Worm (Caenorhabditis elegans): ENCODE results near the gene C16C8.20.
A peak's percentile ranks its signal among the peaks of the same experiment; 100 is the strongest.
"Not testable (repeated sequence)": the region's sequence is repeated elsewhere in the genome, so short reads cannot be mapped to it uniquely, and the experiment has no call there.

C16C8.20 gene

DNA sequence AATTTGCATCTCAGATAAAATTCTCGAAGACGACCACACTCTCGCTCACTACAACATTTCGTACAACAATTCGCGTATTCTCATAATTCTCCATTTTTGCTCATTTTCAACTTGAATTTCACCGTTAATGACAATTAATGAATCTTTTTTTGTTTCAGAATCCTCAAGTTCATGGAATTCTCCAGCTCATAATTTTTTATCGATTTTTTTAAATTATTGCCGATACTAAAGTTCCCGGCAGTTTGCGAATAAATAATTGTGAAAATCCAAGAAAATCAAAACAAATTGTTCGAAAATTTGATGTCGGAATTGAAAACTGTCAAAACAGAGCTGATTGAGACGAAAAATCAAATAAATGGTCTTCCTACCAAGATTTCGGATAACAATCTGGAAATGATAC lies 1.2 kb downstream of the C16C8.20 start, which contains the start of gene C16C8.21:
Gene C16C8.21 (plus strand): TSS at position 301 of the 400 bp plus-strand sequence.
- TF ChIP-seq unc-62 (GFP tag; optimal IDR thresholded peaks at IDR 0.05) (no peak), ceh-58 (GFP tag; IDR thresholded peaks at IDR 0.05) (no peak), Y67H2A.10 (GFP tag; conservative IDR thresholded peaks at IDR 0.05) (no peak)

DNA sequence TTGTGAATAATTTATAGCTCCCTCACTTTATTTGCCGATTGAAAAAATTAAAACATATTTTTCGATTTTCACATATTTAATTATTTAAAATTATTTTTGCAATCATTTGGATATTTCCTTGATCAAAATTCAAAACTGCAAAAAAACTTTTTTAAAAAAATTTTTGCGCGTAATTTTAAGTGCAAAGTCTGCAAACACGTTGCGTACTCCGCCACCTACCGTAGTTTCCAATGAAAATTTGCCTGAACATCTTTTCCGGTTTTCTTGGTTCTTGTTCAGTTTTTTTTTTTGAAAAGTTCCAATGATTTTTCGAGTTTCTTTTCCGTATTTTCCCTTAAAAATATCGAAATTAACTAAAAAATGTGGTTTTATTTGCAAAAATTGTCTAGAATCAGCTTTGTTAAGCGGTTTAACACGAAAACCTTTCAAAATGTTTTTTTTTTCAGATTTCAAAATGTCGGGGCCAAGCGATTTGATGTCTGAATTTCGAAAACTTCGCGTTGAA lies 2.1 kb downstream of the C16C8.20 start, which contains the start of gene C16C8.25:
Gene C16C8.25 (plus strand): TSS at position 455 of the 505 bp plus-strand sequence.
- TF ChIP-seq mes-4 (tag; optimal IDR thresholded peaks at IDR 0.05), result no peak
- TF ChIP-seq egrh-3 (GFP tag; IDR thresholded peaks at IDR 0.05), result no peak
- no peak for TF ChIP-seq lir-1 (GFP tag; conservative IDR thresholded peaks at IDR 0.05)
- 0 out of 2 replicates have a peak, but pooled peaks have one; percentile 33 for TF ChIP-seq D2030.7 (GFP tag; IDR thresholded peaks at IDR 0.05)
- no peak for TF ChIP-seq ama-1 (optimal IDR thresholded peaks at IDR 0.05)
- no peak for TF ChIP-seq ama-1 (GFP tag; optimal IDR thresholded peaks at IDR 0.05)
- peak; percentile 72 for TF ChIP-seq lsl-1 (GFP tag; optimal IDR thresholded peaks at IDR 0.05)
- TF ChIP-seq attf-5 (GFP tag; optimal IDR thresholded peaks at IDR 0.05), result no peak
- peak; percentile 60; the same call in 1 of the 2 replicates for TF ChIP-seq madf-6 (GFP tag; IDR thresholded peaks at IDR 0.05)
- no peak for TF ChIP-seq ztf-18 (tag; optimal IDR thresholded peaks at IDR 0.05)

DNA sequence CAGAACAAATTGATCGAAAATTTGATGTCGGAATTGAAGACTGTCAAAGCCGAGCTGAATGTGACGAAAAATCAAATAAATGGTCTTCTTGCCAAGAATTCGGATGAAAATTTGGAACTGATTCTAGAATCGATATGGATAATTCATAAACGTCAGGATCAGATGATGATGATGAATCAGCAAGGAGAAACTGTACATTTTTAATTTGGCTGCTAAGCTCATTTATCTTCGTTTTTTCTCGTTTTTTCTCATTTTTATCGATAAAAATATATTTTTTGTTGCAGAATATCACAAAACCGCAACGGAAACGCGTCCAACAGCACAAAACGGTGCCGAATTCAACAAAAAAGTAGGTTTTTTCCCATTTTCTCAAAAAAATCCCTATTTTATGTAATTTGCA lies 2.8 kb downstream of the C16C8.20 start, which contains the start of gene C16C8.14:
Gene C16C8.14 (plus strand): TSS at position 301 of the 400 bp plus-strand sequence.
- not testable (repeated sequence) for TF ChIP-seq rec-8 (tag; optimal IDR thresholded peaks at IDR 0.05); K11D2.4 (GFP tag; IDR thresholded peaks at IDR 0.05); efl-1 (GFP tag; optimal IDR thresholded peaks at IDR 0.05)

DNA sequence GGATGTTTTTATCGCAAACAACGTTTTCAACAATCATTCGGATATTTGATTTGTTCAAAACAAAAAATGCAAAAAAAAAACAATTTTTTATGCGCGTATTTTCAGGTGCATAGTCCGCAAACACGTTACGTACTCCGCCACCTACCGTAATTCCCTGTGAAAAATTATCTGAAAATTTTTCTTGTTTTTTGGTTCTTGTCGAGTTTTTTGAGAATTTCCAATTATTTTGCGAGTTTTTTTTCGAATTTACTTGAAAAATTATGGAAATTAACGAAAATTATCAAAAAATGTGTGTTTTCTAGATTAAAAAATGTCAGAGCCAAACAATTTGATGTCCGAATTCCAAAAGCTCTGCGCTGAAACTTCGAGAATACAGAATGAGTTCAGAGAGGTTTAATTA lies 5.7 kb downstream of the C16C8.20 start, which contains the start of gene C16C8.12:
Gene C16C8.12 (plus strand): TSS at position 301 of the 400 bp plus-strand sequence.
- TF ChIP-seq ztf-6 (GFP tag; IDR thresholded peaks at IDR 0.05) (no peak), lin-54 (GFP tag; optimal IDR thresholded peaks at IDR 0.05) (no peak), hmg-20 (GFP tag; IDR thresholded peaks at IDR 0.05) (no peak), F49E8.2 (tag; optimal IDR thresholded peaks at IDR 0.05; ENCODE audit: insufficient read depth) (no peak), snpc-1.1 (tag; optimal IDR thresholded peaks at IDR 0.05; ENCODE audit: insufficient read depth) (no peak), lsl-1 (GFP tag; optimal IDR thresholded peaks at IDR 0.05) (peak; percentile 72), let-526 (GFP tag; IDR thresholded peaks at IDR 0.05) (no peak), D2030.7 (GFP tag; IDR thresholded peaks at IDR 0.05) (peak; percentile 18; the same call in 1 of the 2 replicates), C17E4.6 (GFP tag; IDR thresholded peaks at IDR 0.05) (no peak)

DNA sequence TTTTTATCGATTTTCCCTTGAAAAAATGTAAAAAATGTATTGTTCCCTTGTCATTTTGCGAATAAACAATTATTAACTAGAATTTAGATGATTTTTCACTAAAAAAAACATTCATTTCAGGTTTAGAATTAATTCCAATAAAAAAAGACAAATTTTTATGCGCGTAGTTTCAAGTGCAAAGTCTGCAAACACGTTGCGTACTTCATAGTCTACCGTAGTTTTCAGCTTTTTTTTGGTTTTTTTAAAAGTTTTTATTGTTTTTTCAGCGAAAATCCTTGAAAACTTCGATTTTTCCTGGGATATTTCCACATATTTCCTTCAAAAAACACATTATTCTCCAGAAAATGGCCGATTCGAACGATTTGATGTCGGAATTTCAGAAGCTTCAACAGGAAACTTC lies 6.8 kb downstream of the C16C8.20 start, which contains the start of gene C16C8.11:
Gene C16C8.11 (plus strand): TSS at position 188 of the 400 bp plus-strand sequence.
- TF ChIP-seq ceh-58 (GFP tag; IDR thresholded peaks at IDR 0.05) (no peak), dpff-1 (tag; optimal IDR thresholded peaks at IDR 0.05) (no peak), athp-1 (tag; optimal IDR thresholded peaks at IDR 0.05) (peak; percentile 20), F10E7.11 (tag; optimal IDR thresholded peaks at IDR 0.05) (no peak), unc-130 (GFP tag; optimal IDR thresholded peaks at IDR 0.05) (no peak), madf-8 (GFP tag; conservative IDR thresholded peaks at IDR 0.05) (no peak), K12H6.12 (tag; optimal IDR thresholded peaks at IDR 0.05) (no peak), attf-6 (GFP tag; IDR thresholded peaks at IDR 0.05) (no peak), egl-18 (GFP tag; IDR thresholded peaks at IDR 0.05) (no peak), F39B2.1 (GFP tag; IDR thresholded peaks at IDR 0.05) (no peak), pbrm-1 (GFP tag; IDR thresholded peaks at IDR 0.05) (no peak), F33H1.4 (GFP tag; IDR thresholded peaks at IDR 0.05) (0 out of 2 replicates have a peak, but pooled peaks have one; percentile 25), D2030.7 (GFP tag; IDR thresholded peaks at IDR 0.05) (no peak; the same call in 1 of the 2 replicates), ztf-6 (GFP tag; IDR thresholded peaks at IDR 0.05) (no peak), tbx-9 (tag; optimal IDR thresholded peaks at IDR 0.05; ENCODE audit: borderline replicate concordance) (no peak), Y56A3A.18 (GFP tag; IDR thresholded peaks at IDR 0.05) (no peak), F57A8.1 (GFP tag; optimal IDR thresholded peaks at IDR 0.05) (no peak), nhr-27 (tag; optimal IDR thresholded peaks at IDR 0.05) (no peak), die-1 (tag; optimal IDR thresholded peaks at IDR 0.05) (no peak), C17E4.6 (GFP tag; IDR thresholded peaks at IDR 0.05) (no peak), madf-6 (GFP tag; IDR thresholded peaks at IDR 0.05) (peak; percentile 51; the same call in 1 of the 2 replicates), xnd-1 (tag; optimal IDR thresholded peaks at IDR 0.05) (peak; percentile 7), him-1 (tag; optimal IDR thresholded peaks at IDR 0.05) (no peak)

Measured in whole organism, young adult.